Fruit fly (Drosophila melanogaster) whole organism, embryonic: ENCODE measurements around the gene spn-B.

Source experiments
- CG10959 ChIP-seq: fragments of 200-800 bp; sonication (Bioruptor generic); IDR thresholded peaks from 2 replicates; pipeline ENCODE4 v1.3.6; 2022; ENCODE audit warnings: missing biosample characterization, missing genetic modification characterization
- CG10979 ChIP-seq: fragments of 200-800 bp; sonication (Bioruptor generic); optimal IDR thresholded peaks from 2 replicates; lab custom pipeline; 2018; ENCODE audit warnings: missing biosample characterization, mild to moderate bottlenecking, missing genetic modification characterization, moderate library complexity
- CG11695 ChIP-seq: fragments of 200-800 bp; sonication (Bioruptor generic); IDR thresholded peaks from 3 replicates; pipeline ENCODE4 v1.3.6; 2022; ENCODE audit warnings: missing biosample characterization, missing genetic modification characterization
- CG12071 ChIP-seq: fragments of 200-800 bp; sonication (Bioruptor generic); optimal IDR thresholded peaks from 3 replicates; lab custom pipeline; 2018; ENCODE audit warnings: missing biosample characterization, mild to moderate bottlenecking, missing genetic modification characterization
- CG12299 ChIP-seq: fragments of 200-800 bp; sonication (Bioruptor generic); optimal IDR thresholded peaks from 2 replicates; lab custom pipeline; 2018; ENCODE audit warnings: missing biosample characterization, mild to moderate bottlenecking, missing genetic modification characterization
- CG12391 ChIP-seq: fragments of 200-800 bp; sonication (Bioruptor generic); optimal IDR thresholded peaks from 3 replicates; lab custom pipeline; 2018; ENCODE audit warnings: missing biosample characterization, mild to moderate bottlenecking, missing genetic modification characterization, moderate library complexity
- CG13123 ChIP-seq: fragments of 200-800 bp; sonication (Bioruptor generic); optimal IDR thresholded peaks from 2 replicates; lab custom pipeline; 2016; ENCODE audit warnings: missing biosample characterization, missing genetic modification characterization
- CG13894 ChIP-seq: fragments of 200-800 bp; sonication (Bioruptor generic); optimal IDR thresholded peaks from 3 replicates; lab custom pipeline; 2018; ENCODE audit warnings: missing biosample characterization, mild to moderate bottlenecking, missing genetic modification characterization, moderate library complexity
- CG14667 ChIP-seq: fragments of 200-800 bp; sonication (Bioruptor generic); IDR thresholded peaks from 2 replicates; pipeline ENCODE4 v1.3.6; 2022; ENCODE audit warnings: missing biosample characterization, missing genetic modification characterization
- CG15269 ChIP-seq: fragments of 200-800 bp; sonication (Bioruptor generic); optimal IDR thresholded peaks from 2 replicates; lab custom pipeline; 2018; ENCODE audit warnings: missing biosample characterization, mild to moderate bottlenecking, missing genetic modification characterization, moderate library complexity
- CG16813 ChIP-seq: fragments of 200-800 bp; sonication (Bioruptor generic); IDR thresholded peaks from 3 replicates; pipeline ENCODE4 v1.3.6; 2022; ENCODE audit warnings: missing biosample characterization, missing genetic modification characterization; ENCODE audit not compliant: partially characterized antibody
- CG1832 ChIP-seq: fragments of 200-800 bp; sonication (Bioruptor generic); optimal IDR thresholded peaks from 2 replicates; lab custom pipeline; 2017; ENCODE audit warnings: missing biosample characterization, mild to moderate bottlenecking, missing genetic modification characterization, inconsistent platforms
- CG18619 ChIP-seq: fragments of 200-800 bp; sonication (Bioruptor generic); optimal IDR thresholded peaks from 3 replicates; lab custom pipeline; 2017; ENCODE audit warnings: missing biosample characterization, mild to moderate bottlenecking, missing genetic modification characterization
- CG18764 ChIP-seq: fragments of 200-800 bp; sonication (Bioruptor generic); optimal IDR thresholded peaks from 3 replicates; lab custom pipeline; 2016; ENCODE audit warnings: missing biosample characterization, missing genetic modification characterization
- CG32772 ChIP-seq: fragments of 200-800 bp; sonication (Bioruptor generic); IDR thresholded peaks from 2 replicates; pipeline ENCODE4 v1.3.6; 2022; ENCODE audit warnings: missing biosample characterization, missing genetic modification characterization
- CG34376 ChIP-seq: fragments of 200-800 bp; sonication (Bioruptor generic); optimal IDR thresholded peaks from 2 replicates; lab custom pipeline; 2018; ENCODE audit warnings: missing biosample characterization, mild to moderate bottlenecking, missing genetic modification characterization
- CG6654 ChIP-seq: fragments of 200-800 bp; sonication (Bioruptor generic); optimal IDR thresholded peaks from 2 replicates; lab custom pipeline; 2017; ENCODE audit warnings: missing biosample characterization, mild to moderate bottlenecking, missing genetic modification characterization
- CG7745 ChIP-seq: fragments of 200-800 bp; sonication (Bioruptor generic); optimal IDR thresholded peaks from 2 replicates; lab custom pipeline; 2018; ENCODE audit warnings: missing biosample characterization, mild to moderate bottlenecking, missing genetic modification characterization, moderate library complexity
- CG7928 ChIP-seq: fragments of 200-800 bp; sonication (Bioruptor generic); optimal IDR thresholded peaks from 2 replicates; lab custom pipeline; 2017; ENCODE audit warnings: missing biosample characterization, mild to moderate bottlenecking, missing genetic modification characterization
- CG7963 ChIP-seq: fragments of 200-800 bp; sonication (Bioruptor generic); IDR thresholded peaks from 3 replicates; pipeline ENCODE4 v1.3.6; 2022; ENCODE audit warnings: missing biosample characterization, missing genetic modification characterization; ENCODE audit not compliant: partially characterized antibody
- CG8388 ChIP-seq: fragments of 200-800 bp; sonication (Bioruptor generic); optimal IDR thresholded peaks from 2 replicates; lab custom pipeline; 2019; ENCODE audit warnings: missing biosample characterization, mild to moderate bottlenecking, missing genetic modification characterization, moderate library complexity
- E2f1 ChIP-seq: fragments of 200-800 bp; sonication (Bioruptor generic); IDR thresholded peaks from 2 replicates; pipeline ENCODE4 v1.3.6; 2022; ENCODE audit warnings: missing biosample characterization, missing genetic modification characterization
- ERR ChIP-seq: fragments of 200-800 bp; sonication (Bioruptor generic); optimal IDR thresholded peaks from 2 replicates; lab custom pipeline; 2016; ENCODE audit warnings: missing biosample characterization, missing genetic modification characterization
- Fer2 ChIP-seq: fragments of 200-800 bp; sonication (Bioruptor generic); optimal IDR thresholded peaks from 2 replicates; lab custom pipeline; 2018; ENCODE audit warnings: missing biosample characterization, mild to moderate bottlenecking, missing genetic modification characterization, moderate library complexity
- Fer3 ChIP-seq: fragments of 200-800 bp; sonication (Bioruptor generic); optimal IDR thresholded peaks from 2 replicates; lab custom pipeline; 2018; ENCODE audit warnings: missing biosample characterization, mild to moderate bottlenecking, missing genetic modification characterization, moderate library complexity
- Hr3 ChIP-seq: fragments of 200-800 bp; sonication (Bioruptor generic); optimal IDR thresholded peaks from 3 replicates; lab custom pipeline; 2016; ENCODE audit warnings: missing biosample characterization, missing genetic modification characterization
- Hr39 ChIP-seq: fragments of >200 bp; optimal IDR thresholded peaks from 2 replicates; lab custom pipeline; 2017
- Hsf ChIP-seq: fragments of 200-800 bp; sonication (Bioruptor generic); optimal IDR thresholded peaks from 3 replicates; lab custom pipeline; 2016; ENCODE audit warnings: missing biosample characterization, missing genetic modification characterization
- MBD-R2 ChIP-seq: fragments of 200-800 bp; sonication (Bioruptor generic); IDR thresholded peaks from 2 replicates; pipeline ENCODE4 v1.3.6; 2022; ENCODE audit warnings: missing biosample characterization, missing genetic modification characterization
- NC2α ChIP-seq: fragments of 200-800 bp; sonication (Bioruptor generic); optimal IDR thresholded peaks from 2 replicates; lab custom pipeline; 2016; ENCODE audit warnings: missing biosample characterization, missing genetic modification characterization
- Nf-YA ChIP-seq: fragments of 200-800 bp; sonication (Bioruptor generic); IDR thresholded peaks from 2 replicates; pipeline ENCODE4 v1.3.6; 2022; ENCODE audit warnings: missing biosample characterization, missing genetic modification characterization
- NfI ChIP-seq: fragments of 200-800 bp; sonication (Bioruptor generic); optimal IDR thresholded peaks from 3 replicates; lab custom pipeline; 2018; ENCODE audit warnings: missing biosample characterization, mild to moderate bottlenecking, missing genetic modification characterization, moderate library complexity
- Sox100B ChIP-seq: fragments of 200-800 bp; sonication (Bioruptor generic); optimal IDR thresholded peaks from 3 replicates; lab custom pipeline; 2018; ENCODE audit warnings: missing biosample characterization, mild to moderate bottlenecking, missing genetic modification characterization
- ac ChIP-seq: fragments of 200-800 bp; sonication (Bioruptor generic); optimal IDR thresholded peaks from 3 replicates; lab custom pipeline; 2017; ENCODE audit warnings: missing biosample characterization, mild to moderate bottlenecking, missing genetic modification characterization
- br ChIP-seq: fragments of >200 bp; optimal IDR thresholded peaks from 2 replicates; lab custom pipeline; 2017
- btn ChIP-seq: fragments of 200-800 bp; sonication (Bioruptor generic); optimal IDR thresholded peaks from 2 replicates; lab custom pipeline; 2016; ENCODE audit warnings: missing biosample characterization, missing genetic modification characterization
- caup ChIP-seq: fragments of 200-800 bp; sonication (Bioruptor generic); optimal IDR thresholded peaks from 3 replicates; lab custom pipeline; 2017; ENCODE audit warnings: missing biosample characterization, mild to moderate bottlenecking, missing genetic modification characterization, moderate library complexity; ENCODE audit not compliant: severe bottlenecking
- cg ChIP-seq: fragments of 200-800 bp; sonication (Bioruptor generic); optimal IDR thresholded peaks from 3 replicates; lab custom pipeline; 2019; ENCODE audit warnings: missing biosample characterization, mild to moderate bottlenecking, missing genetic modification characterization, moderate library complexity
- dm ChIP-seq: fragments of 200-800 bp; sonication (Bioruptor generic); optimal IDR thresholded peaks from 3 replicates; lab custom pipeline; 2016; ENCODE audit warnings: missing biosample characterization, missing genetic modification characterization
- esg ChIP-seq: fragments of 200-800 bp; sonication (Bioruptor generic); conservative IDR thresholded peaks from 2 replicates; pipeline ENCODE4 v1.3.6; 2022; ENCODE audit warnings: missing biosample characterization, missing genetic modification characterization
- fd102C ChIP-seq: fragments of 200-800 bp; sonication (Bioruptor generic); optimal IDR thresholded peaks from 2 replicates; lab custom pipeline; 2018; ENCODE audit warnings: missing biosample characterization, mild to moderate bottlenecking, missing genetic modification characterization, moderate library complexity
- h ChIP-seq: fragments of >200 bp; optimal IDR thresholded peaks from 2 replicates; lab custom pipeline; 2017
- jing ChIP-seq: fragments of 200-800 bp; sonication (Bioruptor generic); optimal IDR thresholded peaks from 2 replicates; lab custom pipeline; 2018; ENCODE audit warnings: missing biosample characterization, mild to moderate bottlenecking, missing genetic modification characterization
- jumu ChIP-seq: fragments of 200-800 bp; sonication (Bioruptor generic); optimal IDR thresholded peaks from 3 replicates; lab custom pipeline; 2016; ENCODE audit warnings: missing biosample characterization, missing genetic modification characterization
- klu ChIP-seq: fragments of 200-800 bp; sonication (Bioruptor generic); IDR thresholded peaks from 2 replicates; pipeline ENCODE4 v1.3.6; 2022; ENCODE audit warnings: missing biosample characterization, missing genetic modification characterization
- pum ChIP-seq: fragments of 200-800 bp; sonication (Bioruptor generic); optimal IDR thresholded peaks from 2 replicates; lab custom pipeline; 2016; ENCODE audit warnings: missing biosample characterization, missing genetic modification characterization
- repo ChIP-seq: fragments of 200-800 bp; sonication (Bioruptor generic); optimal IDR thresholded peaks from 2 replicates; lab custom pipeline; 2016; ENCODE audit warnings: missing biosample characterization, missing genetic modification characterization
- row ChIP-seq: fragments of 200-800 bp; sonication (Bioruptor generic); IDR thresholded peaks from 3 replicates; pipeline ENCODE4 v1.3.6; 2022; ENCODE audit warnings: missing biosample characterization, missing genetic modification characterization
- sd ChIP-seq: fragments of 200-800 bp; sonication (Bioruptor generic); optimal IDR thresholded peaks from 3 replicates; lab custom pipeline; 2018; ENCODE audit warnings: missing biosample characterization, mild to moderate bottlenecking, missing genetic modification characterization, moderate library complexity
- shn ChIP-seq: fragments of 200-800 bp; sonication (Bioruptor generic); optimal IDR thresholded peaks from 3 replicates; lab custom pipeline; 2016; ENCODE audit warnings: missing biosample characterization, missing genetic modification characterization

spn-B gene

DNA sequence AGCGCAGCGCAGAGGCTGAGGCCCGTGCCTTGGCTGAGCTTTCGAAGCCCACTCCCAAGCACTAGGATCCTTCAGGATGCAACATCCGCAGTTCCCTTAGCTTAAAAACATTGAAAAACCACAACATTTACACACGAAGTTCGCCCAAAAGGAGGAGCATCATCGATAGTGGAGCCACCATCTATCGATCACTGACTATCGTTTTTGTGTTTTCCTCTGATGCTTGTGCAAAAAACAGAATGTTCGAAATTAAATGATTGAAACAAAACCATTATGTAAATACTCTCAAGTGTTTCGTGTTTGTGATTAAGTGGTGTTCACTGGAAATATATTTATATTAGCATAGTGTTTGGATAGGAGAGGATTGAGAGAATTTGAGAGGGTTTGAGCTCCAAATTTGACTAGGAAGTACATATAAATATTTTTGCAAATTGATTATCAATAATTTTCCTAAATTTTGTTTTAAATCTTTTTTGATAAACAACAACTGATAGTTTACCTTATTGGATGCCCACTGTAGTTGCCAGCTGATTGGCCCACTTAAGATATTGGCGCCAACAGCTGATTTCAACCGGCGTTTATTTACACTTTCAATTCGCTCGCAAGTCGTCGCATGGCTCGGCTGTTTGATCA lies at the start of gene spn-B:
spn-B (plus strand) TSS at position 580 of the 633 bp plus-strand sequence.
- TF ChIP-seq NfI (GFP tag; lab: Kevin White, UChicago), result peak; percentile 65
- TF ChIP-seq CG10979 (tag; lab: Kevin White, UChicago), result peak; percentile 80
- peak; percentile 59 for TF ChIP-seq CG18764 (GFP tag; lab: Kevin White, UChicago)
- TF ChIP-seq sd (tag; lab: Kevin White, UChicago), result peak; percentile 29
- peak; percentile 87 for TF ChIP-seq row (GFP tag; lab: Robert Waterston, UW)
- no peak for TF ChIP-seq CG12299
- TF ChIP-seq CG11695 (GFP tag; lab: Robert Waterston, UW), result peak; percentile 78
- no peak for TF ChIP-seq cg (GFP tag; lab: Kevin White, UChicago)
- peak; percentile 38 for TF ChIP-seq jing (GFP tag; lab: Kevin White, UChicago)
- peak; percentile 47; the same call in 1 of the 2 replicates for TF ChIP-seq MBD-R2
- TF ChIP-seq CG15269 (tag; lab: Kevin White, UChicago), result peak; percentile 74
- TF ChIP-seq jumu, result peak; percentile 43
- peak; percentile 75 for TF ChIP-seq CG34376 (GFP tag; lab: Kevin White, UChicago)
- TF ChIP-seq Fer3 (tag; lab: Kevin White, UChicago), result peak; percentile 73
- no peak for TF ChIP-seq Hr39
- peak; percentile 76 for TF ChIP-seq Hr3
- peak; percentile 82 for TF ChIP-seq Sox100B (GFP tag; lab: Kevin White, UChicago)
- peak; percentile 44 for TF ChIP-seq CG12071
- TF ChIP-seq CG13123 (GFP tag; lab: Kevin White, UChicago), result peak; percentile 63
- peak; percentile 43 for TF ChIP-seq CG14667 (GFP tag; lab: Robert Waterston, UW)
- TF ChIP-seq CG12391, result peak; percentile 86
- no peak for TF ChIP-seq CG7745 (tag; lab: Kevin White, UChicago)
- no peak for TF ChIP-seq CG7963 (GFP tag; lab: Robert Waterston, UW)
- TF ChIP-seq CG32772, result 0 out of 2 replicates have a peak, but pooled peaks have one; percentile 48
- TF ChIP-seq CG6654 (GFP tag; lab: Kevin White, UChicago), result peak; percentile 30
- TF ChIP-seq h, result no peak
- TF ChIP-seq Nf-YA (GFP tag; lab: Robert Waterston, UW), result peak; percentile 44; the same call in 1 of the 2 replicates
- TF ChIP-seq CG18619, result peak; percentile 57
- peak; percentile 78 for TF ChIP-seq Hsf (GFP tag; lab: Kevin White, UChicago)
- TF ChIP-seq repo (GFP tag; lab: Kevin White, UChicago), result peak; percentile 48
- no peak for TF ChIP-seq fd102C (GFP tag; lab: Kevin White, UChicago)
- TF ChIP-seq CG7928, result peak; percentile 21
- TF ChIP-seq ac, result peak; percentile 26
- peak; percentile 69 for TF ChIP-seq esg (GFP tag; lab: Robert Waterston, UW)
- peak; percentile 56 for TF ChIP-seq CG13894 (tag; lab: Kevin White, UChicago)
- TF ChIP-seq caup, result peak; percentile 76
- 0 out of 2 replicates have a peak, but pooled peaks have one; percentile 19 for TF ChIP-seq CG10959 (GFP tag; lab: Robert Waterston, UW)
- TF ChIP-seq CG1832 (GFP tag; lab: Kevin White, UChicago), result no peak
- TF ChIP-seq NC2α (GFP tag; lab: Kevin White, UChicago), result no peak
- TF ChIP-seq CG8388, result peak; percentile 81
- TF ChIP-seq klu (GFP tag; lab: Robert Waterston, UW), result 0 out of 2 replicates have a peak, but pooled peaks have one; percentile 11
- TF ChIP-seq btn (GFP tag; lab: Kevin White, UChicago), result peak; percentile 20
- no peak for TF ChIP-seq br
- no peak for TF ChIP-seq dm (GFP tag; lab: Kevin White, UChicago)
- TF ChIP-seq pum (GFP tag; lab: Kevin White, UChicago), result peak; percentile 32
- peak; percentile 39 for TF ChIP-seq shn
- TF ChIP-seq Fer2 (tag; lab: Kevin White, UChicago), result peak; percentile 30
- no peak for TF ChIP-seq ERR
- 0 out of 3 replicates have a peak, but pooled peaks have one; percentile 11 for TF ChIP-seq CG16813
- TF ChIP-seq E2f1 (GFP tag; lab: Robert Waterston, UW), result peak; percentile 77
